Worm (Caenorhabditis elegans) whole organism, L4/young adult: ENCODE data around the gene T26A8.3.

Experiments
- W03F9.2 ChIP-seq: fragments of 150-350 bp; optimal IDR thresholded peaks from 2 replicates; lab custom pipeline; 2014; ENCODE audit warnings: missing biosample characterization, missing genetic modification characterization
- dao-5 ChIP-seq: sonication (generic microtip); optimal IDR thresholded peaks from 2 replicates; lab custom pipeline; 2016; ENCODE audit warnings: missing genotype, missing genetic modification characterization, moderate library complexity, missing compliant biosample characterization
- him-1 ChIP-seq: sonication (generic microtip); optimal IDR thresholded peaks from 2 replicates; lab custom pipeline; 2016; ENCODE audit warnings: missing genotype, missing genetic modification reagents, missing genetic modification characterization, missing compliant biosample characterization

ce11 chrIV:8463069-8463468 is 36.6 kb upstream of the T26A8.3 start:
- TF ChIP-seq W03F9.2 (no peak), him-1 (tag; lab: Kevin White, UChicago) (no peak), dao-5 (tag; lab: Kevin White, UChicago) (no peak)
